Worm (Caenorhabditis elegans): Measurements from ENCODE around the gene Y48G9A.7.

ce11 chrIII:2129991-2130390 lies 19.6 kb downstream of the Y48G9A.7 start:
- TF ChIP-seq nfya-1 (tag; optimal IDR thresholded peaks at IDR 0.05; ENCODE audit: insufficient read depth), result peak; percentile 45
- TF ChIP-seq unc-62 (GFP tag; optimal IDR thresholded peaks at IDR 0.05), result no peak
- no peak for TF ChIP-seq elt-1 (tag; optimal IDR thresholded peaks at IDR 0.05)
- no peak for TF ChIP-seq ceh-9 (tag; optimal IDR thresholded peaks at IDR 0.05)
- TF ChIP-seq elt-2 (tag; optimal IDR thresholded peaks at IDR 0.05), result no peak
- no peak for TF ChIP-seq unc-39 (tag; optimal IDR thresholded peaks at IDR 0.05)
- TF ChIP-seq lin-39 (tag; optimal IDR thresholded peaks at IDR 0.05), result peak; percentile 33
- no peak for TF ChIP-seq elt-3 (tag; optimal IDR thresholded peaks at IDR 0.05)
- TF ChIP-seq egl-27 (tag; optimal IDR thresholded peaks at IDR 0.05), result no peak
- TF ChIP-seq pqm-1 (tag; optimal IDR thresholded peaks at IDR 0.05), result no peak
- no peak for TF ChIP-seq fkh-10 (GFP tag; optimal IDR thresholded peaks at IDR 0.05)
- TF ChIP-seq zag-1 (tag; optimal IDR thresholded peaks at IDR 0.05), result no peak
- TF ChIP-seq skn-1 (tag; optimal IDR thresholded peaks at IDR 0.05), result no peak

Measured in whole organism, L3 larva.